Worm (Caenorhabditis elegans) whole organism, early embryonic: ENCODE results near the gene rab-1.

Source experiments
- B0310.2 ChIP-seq: sonication (generic microtip); optimal IDR thresholded peaks from 2 replicates; lab custom pipeline; 2016; ENCODE audit warnings: mild to moderate bottlenecking, missing genetic modification characterization, missing compliant biosample characterization
- F13C5.2 ChIP-seq: sonication (generic microtip); optimal IDR thresholded peaks from 2 replicates; lab custom pipeline; 2017; ENCODE audit warnings: mild to moderate bottlenecking, missing genetic modification characterization, inconsistent platforms, missing compliant biosample characterization
- aly-1 ChIP-seq: sonication (generic microtip); optimal IDR thresholded peaks from 2 replicates; lab custom pipeline; 2016; ENCODE audit warnings: missing genetic modification characterization, missing compliant biosample characterization
- ama-1 ChIP-seq: fragments of 150-350 bp; optimal IDR thresholded peaks from 2 replicates; lab custom pipeline; 2014
- ceh-13 ChIP-seq: fragments of 200-800 bp; sonication (Bioruptor generic); optimal IDR thresholded peaks from 2 replicates; lab custom pipeline; 2018; ENCODE audit warnings: mild to moderate bottlenecking, missing genetic modification characterization, missing compliant biosample characterization
- ceh-36 ChIP-seq: sonication (generic microtip); optimal IDR thresholded peaks from 2 replicates; lab custom pipeline; 2016; ENCODE audit warnings: missing genetic modification characterization, inconsistent platforms, missing compliant biosample characterization
- ets-7 ChIP-seq: sonication (generic microtip); optimal IDR thresholded peaks from 2 replicates; lab custom pipeline; 2016; ENCODE audit warnings: missing genotype, missing genetic modification characterization, missing compliant biosample characterization
- flt-1 ChIP-seq: fragments of 200-800 bp; sonication (Bioruptor generic); IDR thresholded peaks from 2 replicates; pipeline ENCODE4 v1.3.6; 2022; ENCODE audit warnings: missing genetic modification characterization, missing compliant biosample characterization
- hmbx-1 ChIP-seq: sonication (generic microtip); optimal IDR thresholded peaks from 2 replicates; lab custom pipeline; 2016; ENCODE audit warnings: mild to moderate bottlenecking, missing genetic modification characterization, missing compliant biosample characterization
- hmg-4 ChIP-seq: fragments of 200-800 bp; sonication (Bioruptor generic); optimal IDR thresholded peaks from 2 replicates; lab custom pipeline; 2018; ENCODE audit warnings: mild to moderate bottlenecking, missing genetic modification characterization, missing compliant biosample characterization
- hnd-1 ChIP-seq: sonication (generic microtip); optimal IDR thresholded peaks from 2 replicates; lab custom pipeline; 2016; ENCODE audit warnings: missing genetic modification characterization, missing compliant biosample characterization
- pes-1 ChIP-seq: fragments of 200-800 bp; sonication (Bioruptor generic); IDR thresholded peaks from 2 replicates; pipeline ENCODE4 v1.3.6; 2022; ENCODE audit warnings: missing genetic modification reagents, missing genetic modification characterization, missing compliant biosample characterization
- scrt-1 ChIP-seq: fragments of 200-800 bp; sonication (Bioruptor generic); IDR thresholded peaks from 2 replicates; pipeline ENCODE4 v1.3.6; 2022; ENCODE audit warnings: missing genetic modification characterization, missing compliant biosample characterization
- sea-1 ChIP-seq: fragments of 200-800 bp; sonication (Bioruptor generic); conservative IDR thresholded peaks from 2 replicates; pipeline ENCODE4 v1.3.6; 2022; ENCODE audit warnings: missing genetic modification characterization, missing compliant biosample characterization
- tbx-11 ChIP-seq: fragments of 200-800 bp; sonication (Bioruptor generic); IDR thresholded peaks from 2 replicates; pipeline ENCODE4 v1.3.6; 2022; ENCODE audit warnings: missing genetic modification characterization, missing compliant biosample characterization
- tbx-37 ChIP-seq: fragments of 200-800 bp; sonication (Bioruptor generic); conservative IDR thresholded peaks from 2 replicates; pipeline ENCODE4 v1.3.6; 2022; ENCODE audit warnings: missing genetic modification reagents, missing genetic modification characterization, missing compliant biosample characterization
- tra-4 ChIP-seq: sonication (generic microtip); optimal IDR thresholded peaks from 2 replicates; lab custom pipeline; 2017; ENCODE audit warnings: missing genetic modification characterization, missing compliant biosample characterization

The rab-1 gene

DNA sequence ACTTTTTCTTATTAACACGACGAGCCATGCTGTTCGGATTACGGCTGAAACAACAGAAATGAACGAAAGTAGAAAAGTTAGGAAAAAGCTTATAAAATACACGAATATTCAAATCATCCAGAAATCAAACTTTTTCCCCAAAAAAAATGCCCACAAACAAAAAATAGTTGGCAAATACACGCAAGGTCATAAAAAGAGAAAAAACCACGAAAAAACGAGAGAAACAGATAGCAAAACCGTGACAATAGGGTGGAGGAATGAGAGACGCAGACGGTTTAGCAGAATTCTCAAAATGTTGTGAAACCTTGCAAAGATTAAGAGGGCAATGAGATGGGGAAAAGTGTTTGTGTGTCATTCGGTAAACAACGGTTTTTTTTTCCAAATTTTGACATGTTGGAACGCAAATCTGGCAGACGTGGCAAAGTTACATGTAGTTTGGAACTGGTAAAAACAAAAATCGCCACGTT, 21.9 kb upstream of the rab-1 start, which contains the start of gene tank-1:
Gene tank-1 (minus strand): TSS at position 51 of the 467 bp plus-strand sequence.
- TF ChIP-seq hmg-4 = no peak
- TF ChIP-seq pes-1 = no peak
- TF ChIP-seq hnd-1 (tag; lab: Kevin White, UChicago) = no peak
- TF ChIP-seq ceh-36 (tag; lab: Kevin White, UChicago) = no peak
- no peak for TF ChIP-seq tbx-11 (GFP tag; lab: Robert Waterston, UW)
- TF ChIP-seq ceh-13 (GFP tag; lab: Kevin White, UChicago) = no peak
- no peak for TF ChIP-seq aly-1 (tag; lab: Kevin White, UChicago)
- no peak for TF ChIP-seq hmbx-1 (tag; lab: Kevin White, UChicago)
- TF ChIP-seq B0310.2 (tag; lab: Kevin White, UChicago) = no peak
- TF ChIP-seq ets-7 = no peak
- no peak for TF ChIP-seq ama-1 (lab: Kevin White, UChicago)
- no peak for TF ChIP-seq tbx-37
- no peak for TF ChIP-seq tra-4 (tag; lab: Kevin White, UChicago)
- TF ChIP-seq sea-1 = no peak

DNA sequence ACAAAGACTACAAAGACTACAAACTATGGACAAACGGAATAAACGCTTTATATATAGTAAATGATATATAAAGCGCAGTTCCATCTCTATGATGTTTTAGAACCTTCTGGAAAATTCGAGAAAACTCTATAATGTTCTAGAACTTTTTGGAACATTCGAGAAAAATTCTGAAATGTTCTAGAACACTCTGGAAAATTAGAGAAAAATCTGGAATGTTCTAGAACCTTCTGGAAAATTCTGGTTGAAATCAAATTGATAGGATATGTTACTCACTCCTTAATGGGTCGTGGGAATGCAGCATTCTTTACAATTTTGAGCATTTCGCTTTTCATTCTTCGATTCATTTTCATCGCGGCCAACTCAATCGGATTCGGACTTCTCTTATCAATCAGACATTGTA, 14.7 kb upstream of the rab-1 start:
- TF ChIP-seq ama-1 (lab: Kevin White, UChicago) = no peak
- no peak for TF ChIP-seq scrt-1 (GFP tag; lab: Robert Waterston, UW)
- no peak for TF ChIP-seq tbx-11 (GFP tag; lab: Robert Waterston, UW)
- no peak for TF ChIP-seq F13C5.2 (tag; lab: Kevin White, UChicago)
- TF ChIP-seq ets-7 = no peak
- no peak for TF ChIP-seq ceh-36 (tag; lab: Kevin White, UChicago)
- TF ChIP-seq tbx-37 = no peak
- TF ChIP-seq sea-1 = no peak
- no peak for TF ChIP-seq flt-1
- TF ChIP-seq hnd-1 (tag; lab: Kevin White, UChicago) = no peak
- TF ChIP-seq B0310.2 (tag; lab: Kevin White, UChicago) = no peak
- TF ChIP-seq aly-1 (tag; lab: Kevin White, UChicago) = no peak
- no peak for TF ChIP-seq hmg-4
- no peak for TF ChIP-seq ceh-13 (GFP tag; lab: Kevin White, UChicago)
- TF ChIP-seq pes-1 = no peak
- TF ChIP-seq hmbx-1 (tag; lab: Kevin White, UChicago) = no peak
- TF ChIP-seq tra-4 (tag; lab: Kevin White, UChicago) = no peak

DNA sequence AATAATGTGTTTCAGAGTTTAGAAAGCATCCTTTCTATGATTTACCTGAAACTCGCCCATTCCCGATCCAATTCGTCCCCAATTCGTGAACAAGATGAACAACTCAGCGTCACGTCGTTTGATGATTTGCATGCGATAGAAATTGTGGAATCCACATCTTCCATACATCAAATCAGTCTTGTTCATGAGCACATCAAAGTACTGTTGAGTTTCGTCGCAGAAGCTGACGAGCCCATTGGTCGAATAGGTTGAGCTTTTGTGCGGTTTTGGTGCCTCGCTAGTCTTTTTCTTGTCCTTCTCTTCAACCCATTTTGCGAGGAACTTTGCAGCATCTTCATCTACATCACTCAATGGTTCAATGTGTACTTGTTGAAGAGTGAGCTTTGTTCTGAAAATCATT, 14.1 kb upstream of the rab-1 start:
- TF ChIP-seq tbx-37 = no peak
- no peak for TF ChIP-seq hmbx-1 (tag; lab: Kevin White, UChicago)
- TF ChIP-seq ceh-13 (GFP tag; lab: Kevin White, UChicago) = no peak
- TF ChIP-seq hmg-4 = no peak
- no peak for TF ChIP-seq scrt-1 (GFP tag; lab: Robert Waterston, UW)
- TF ChIP-seq tra-4 (tag; lab: Kevin White, UChicago) = no peak
- TF ChIP-seq flt-1 = no peak
- TF ChIP-seq tbx-11 (GFP tag; lab: Robert Waterston, UW) = no peak
- TF ChIP-seq F13C5.2 (tag; lab: Kevin White, UChicago) = no peak
- no peak for TF ChIP-seq B0310.2 (tag; lab: Kevin White, UChicago)
- no peak for TF ChIP-seq hnd-1 (tag; lab: Kevin White, UChicago)
- no peak for TF ChIP-seq pes-1
- TF ChIP-seq aly-1 (tag; lab: Kevin White, UChicago) = no peak
- TF ChIP-seq ama-1 (lab: Kevin White, UChicago) = no peak
- TF ChIP-seq ceh-36 (tag; lab: Kevin White, UChicago) = no peak
- TF ChIP-seq ets-7 = no peak
- TF ChIP-seq sea-1 = no peak

DNA sequence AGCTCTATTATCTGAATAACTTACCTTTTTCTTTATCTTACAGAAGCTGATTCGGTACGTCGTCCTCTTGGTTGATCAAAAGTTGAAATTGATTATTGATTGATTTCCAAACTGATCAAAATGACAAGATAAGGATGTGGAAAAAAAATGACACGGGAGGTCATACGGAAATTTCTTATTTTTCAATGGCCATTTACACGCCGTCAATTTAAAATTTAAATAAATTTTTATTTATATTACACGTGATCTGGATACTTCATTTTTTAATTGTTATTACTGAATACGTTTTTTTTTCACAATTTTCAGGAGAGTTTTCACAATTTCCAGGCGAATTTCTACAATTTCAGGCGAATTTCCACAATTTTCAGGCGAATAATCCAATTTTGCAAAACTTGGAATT, 12.1 kb upstream of the rab-1 start, which contains the start of gene Y75B7B.2:
Gene Y75B7B.2 (minus strand): TSS at position 101 of the 400 bp plus-strand sequence.
- no peak for TF ChIP-seq ama-1 (lab: Kevin White, UChicago)

DNA sequence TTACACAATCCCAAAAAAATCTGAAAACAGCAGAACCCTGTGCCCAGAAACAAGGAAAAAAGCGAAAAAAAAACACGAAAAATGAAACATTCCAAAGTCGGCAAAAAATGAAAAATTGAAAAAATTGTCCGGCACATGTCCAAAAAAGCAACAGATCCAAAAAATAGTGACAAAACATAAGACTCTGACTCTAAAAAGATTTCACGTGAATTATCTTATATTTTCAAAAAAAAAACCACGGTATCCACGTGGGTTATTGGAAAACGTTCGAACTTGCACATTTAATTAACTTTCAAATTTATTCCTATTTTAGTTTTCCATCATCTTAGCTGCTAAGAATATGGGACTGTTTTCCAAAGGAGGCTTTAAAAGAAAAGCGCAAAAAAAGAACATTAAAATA, 6.8 kb upstream of the rab-1 start, which contains the start of gene Y75B7B.1:
Gene Y75B7B.1 (plus strand): TSS at position 301 of the 400 bp plus-strand sequence.
- no peak for TF ChIP-seq aly-1 (tag; lab: Kevin White, UChicago)
- TF ChIP-seq hmbx-1 (tag; lab: Kevin White, UChicago) = no peak
- no peak for TF ChIP-seq ama-1 (lab: Kevin White, UChicago)
- no peak for TF ChIP-seq sea-1
- no peak for TF ChIP-seq F13C5.2 (tag; lab: Kevin White, UChicago)
- TF ChIP-seq tbx-37 = no peak
- no peak for TF ChIP-seq scrt-1 (GFP tag; lab: Robert Waterston, UW)
- no peak for TF ChIP-seq ceh-36 (tag; lab: Kevin White, UChicago)
- TF ChIP-seq hnd-1 (tag; lab: Kevin White, UChicago) = no peak
- no peak for TF ChIP-seq ceh-13 (GFP tag; lab: Kevin White, UChicago)
- TF ChIP-seq hmg-4 = no peak
- TF ChIP-seq B0310.2 (tag; lab: Kevin White, UChicago) = no peak
- no peak for TF ChIP-seq flt-1
- no peak for TF ChIP-seq tra-4 (tag; lab: Kevin White, UChicago)
- no peak for TF ChIP-seq pes-1
- no peak for TF ChIP-seq ets-7
- TF ChIP-seq tbx-11 (GFP tag; lab: Robert Waterston, UW) = no peak

DNA sequence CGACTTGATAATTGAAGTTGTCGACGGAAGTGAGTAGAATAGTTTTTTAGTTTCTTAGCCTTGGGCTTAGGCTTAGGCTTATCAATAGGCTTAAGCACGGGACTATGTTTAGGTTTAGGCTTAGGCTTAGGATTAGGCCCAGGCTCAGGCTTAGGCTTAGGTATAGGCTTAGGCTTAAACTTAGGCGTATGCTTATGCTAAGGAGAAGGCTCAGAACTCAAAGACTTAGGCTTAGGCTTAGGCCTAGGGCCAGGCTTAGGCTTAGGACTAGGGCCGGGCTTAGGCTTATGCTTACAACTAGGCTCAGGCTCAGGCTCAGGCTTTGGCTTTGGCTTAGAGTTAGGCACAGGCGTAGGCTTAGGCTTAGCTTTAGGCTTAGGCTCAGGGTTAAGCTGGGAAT, 2.8 kb upstream of the rab-1 start:
- no peak for TF ChIP-seq tbx-11 (GFP tag; lab: Robert Waterston, UW)
- TF ChIP-seq hmbx-1 (tag; lab: Kevin White, UChicago) = no peak
- TF ChIP-seq ceh-36 (tag; lab: Kevin White, UChicago) = peak; percentile 80
- TF ChIP-seq tra-4 (tag; lab: Kevin White, UChicago) = no peak
- no peak for TF ChIP-seq flt-1
- no peak for TF ChIP-seq hnd-1 (tag; lab: Kevin White, UChicago)
- TF ChIP-seq ceh-13 (GFP tag; lab: Kevin White, UChicago) = no peak

DNA sequence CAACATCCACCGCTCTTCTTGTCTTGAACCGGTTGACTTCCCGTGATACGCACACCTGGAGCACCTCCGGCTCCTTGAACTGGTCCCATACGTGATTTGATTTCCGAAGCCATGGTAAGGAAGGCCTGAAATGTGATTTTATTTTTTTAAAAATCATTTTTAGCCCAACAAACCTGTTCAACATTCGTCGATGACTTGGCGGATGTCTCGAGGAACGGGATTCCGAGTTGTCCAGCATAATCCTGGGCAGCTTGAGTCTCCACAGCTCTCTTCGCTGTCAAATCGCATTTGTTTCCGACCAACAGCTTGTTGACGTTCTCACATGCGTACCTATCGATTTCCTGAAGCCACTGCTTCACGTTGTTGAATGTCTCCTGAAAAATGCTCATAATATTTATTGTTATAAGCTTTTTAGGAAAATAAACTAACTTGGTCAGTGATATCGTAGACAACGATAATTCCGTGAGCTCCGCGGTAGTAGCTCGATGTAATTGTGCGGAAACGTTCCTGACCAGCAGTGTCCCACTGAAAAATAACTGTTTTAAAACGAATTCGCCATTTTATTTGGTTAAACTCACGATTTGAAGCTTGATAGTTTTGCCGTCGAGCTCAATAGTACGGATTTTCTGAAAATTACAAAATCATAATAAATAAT, 584 bp downstream of the rab-1 start:
- TF ChIP-seq hmbx-1 (tag; lab: Kevin White, UChicago) = no peak
- no peak for TF ChIP-seq scrt-1 (GFP tag; lab: Robert Waterston, UW)
- no peak for TF ChIP-seq aly-1 (tag; lab: Kevin White, UChicago)
- no peak for TF ChIP-seq tbx-11 (GFP tag; lab: Robert Waterston, UW)
- TF ChIP-seq hnd-1 (tag; lab: Kevin White, UChicago) = no peak
- TF ChIP-seq F13C5.2 (tag; lab: Kevin White, UChicago) = no peak
- no peak for TF ChIP-seq tbx-37
- no peak for TF ChIP-seq ceh-36 (tag; lab: Kevin White, UChicago)
- no peak for TF ChIP-seq B0310.2 (tag; lab: Kevin White, UChicago)
- no peak for TF ChIP-seq pes-1
- TF ChIP-seq ama-1 (lab: Kevin White, UChicago) = no peak
